Fruit fly (Drosophila melanogaster) whole organism, prepupa: Measurements from ENCODE around the gene waw.

Experiments
- CG16779 ChIP-seq: fragments of 200-800 bp; sonication (Bioruptor generic); optimal IDR thresholded peaks from 3 replicates; lab custom pipeline; 2017; ENCODE audit warnings: missing biosample characterization, mild to moderate bottlenecking, missing genetic modification characterization
- CG9139 ChIP-seq: fragments of 200-800 bp; sonication (Bioruptor generic); optimal IDR thresholded peaks from 3 replicates; lab custom pipeline; 2017; ENCODE audit warnings: missing biosample characterization, mild to moderate bottlenecking, missing genetic modification characterization
- Hr39 ChIP-seq: fragments of 200-800 bp; sonication (Bioruptor generic); optimal IDR thresholded peaks from 2 replicates; lab custom pipeline; 2016; ENCODE audit warnings: missing biosample characterization, missing genetic modification characterization
- Lpt ChIP-seq: fragments of 200-800 bp; sonication (Bioruptor generic); optimal IDR thresholded peaks from 3 replicates; lab custom pipeline; 2016; ENCODE audit warnings: missing biosample characterization, missing genetic modification characterization
- cyc ChIP-seq: fragments of 200-800 bp; sonication (Bioruptor generic); optimal IDR thresholded peaks from 3 replicates; lab custom pipeline; 2016; ENCODE audit warnings: missing biosample characterization, missing genetic modification characterization
- vri ChIP-seq: fragments of 200-800 bp; sonication (Bioruptor generic); optimal IDR thresholded peaks from 3 replicates; lab custom pipeline; 2016; ENCODE audit warnings: missing biosample characterization, mild to moderate bottlenecking, missing genetic modification characterization

DNA sequence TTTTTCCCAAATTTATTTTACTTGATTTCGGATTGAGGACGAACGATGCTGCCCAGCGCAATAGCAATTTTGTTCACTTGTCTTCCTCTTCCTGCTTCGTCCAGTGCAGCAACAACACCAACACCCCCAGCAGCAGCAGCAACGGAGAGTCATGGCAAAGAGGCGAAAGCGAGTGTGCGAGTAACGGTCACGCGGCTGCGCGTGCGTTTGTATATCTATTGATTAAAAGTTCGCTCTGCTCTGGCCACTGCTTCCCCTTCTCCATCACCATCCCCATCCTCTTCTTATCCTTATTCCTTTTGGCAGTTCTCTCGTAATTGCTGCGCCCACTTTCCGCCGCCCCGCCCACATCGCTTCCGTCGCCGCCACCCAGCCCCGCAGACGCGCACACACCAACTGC lies 24.7 kb upstream of the waw start:
- TF ChIP-seq CG9139 (GFP tag; lab: Kevin White, UChicago) (no peak), vri (GFP tag; lab: Kevin White, UChicago) (no peak), Lpt (GFP tag; lab: Kevin White, UChicago) (no peak), Hr39 (GFP tag; lab: Kevin White, UChicago) (no peak), cyc (GFP tag; lab: Kevin White, UChicago) (no peak), CG16779 (no peak)
